Worm (Caenorhabditis elegans) whole organism, mixed stage, embryonic: ENCODE measurements around the gene vha-19.

Source experiments
- M03D4.4 ChIP-seq: sonication (generic microtip); optimal IDR thresholded peaks from 2 replicates; lab custom pipeline; 2017; ENCODE audit warnings: mild to moderate bottlenecking, missing genetic modification characterization, missing compliant biosample characterization
- bed-3 ChIP-seq: fragments of 200-800 bp; sonication (Bioruptor generic); optimal IDR thresholded peaks from 3 replicates; lab custom pipeline; 2018; ENCODE audit warnings: mild to moderate bottlenecking, missing genetic modification characterization, moderate library complexity, missing compliant biosample characterization
- ceh-39 ChIP-seq: fragments of 150-350 bp; optimal IDR thresholded peaks from 2 replicates; lab custom pipeline; 2014; ENCODE audit warnings: missing biosample characterization, missing genetic modification characterization
- ceh-43 ChIP-seq: fragments of 200-800 bp; sonication (Bioruptor generic); optimal IDR thresholded peaks from 2 replicates; lab custom pipeline; 2018; ENCODE audit warnings: mild to moderate bottlenecking, missing genetic modification characterization, moderate library complexity, missing compliant biosample characterization
- ceh-83 ChIP-seq: fragments of 200-800 bp; sonication (Bioruptor generic); optimal IDR thresholded peaks from 2 replicates; lab custom pipeline; 2018; ENCODE audit warnings: mild to moderate bottlenecking, missing genetic modification characterization, missing compliant biosample characterization
- ces-1 ChIP-seq: fragments of 150-350 bp; optimal IDR thresholded peaks from 2 replicates; lab custom pipeline; 2014; ENCODE audit warnings: missing biosample characterization, missing genetic modification reagents, missing genetic modification characterization
- cnd-1 ChIP-seq: fragments of 200-800 bp; sonication (Bioruptor generic); optimal IDR thresholded peaks from 2 replicates; lab custom pipeline; 2018; ENCODE audit warnings: mild to moderate bottlenecking, missing genetic modification characterization, missing compliant biosample characterization
- drap-1 ChIP-seq: fragments of 200-800 bp; sonication (Bioruptor generic); optimal IDR thresholded peaks from 3 replicates; lab custom pipeline; 2018; ENCODE audit warnings: mild to moderate bottlenecking, missing genetic modification characterization, missing compliant biosample characterization
- elt-1 ChIP-seq: sonication (generic microtip); optimal IDR thresholded peaks from 2 replicates; lab custom pipeline; 2017; ENCODE audit warnings: missing genetic modification characterization, mild to moderate bottlenecking, missing compliant biosample characterization, antibody characterized with exemption, moderate library complexity, borderline replicate concordance; ENCODE audit not compliant: insufficient read depth
- flh-1 ChIP-seq: fragments of 200-800 bp; sonication (Bioruptor generic); optimal IDR thresholded peaks from 2 replicates; lab custom pipeline; 2018; ENCODE audit warnings: mild to moderate bottlenecking, missing genetic modification characterization, moderate library complexity, missing compliant biosample characterization
- ham-2 ChIP-seq: fragments of 200-800 bp; sonication (Bioruptor generic); optimal IDR thresholded peaks from 2 replicates; lab custom pipeline; 2018; ENCODE audit warnings: mild to moderate bottlenecking, missing genetic modification characterization, missing compliant biosample characterization
- hlh-1 ChIP-seq: fragments of 150-350 bp; optimal IDR thresholded peaks from 2 replicates; lab custom pipeline; 2014; ENCODE audit warnings: missing biosample characterization, missing genetic modification reagents, missing genetic modification characterization
- lin-13 ChIP-seq: fragments of 150-350 bp; optimal IDR thresholded peaks from 2 replicates; lab custom pipeline; 2014; ENCODE audit warnings: missing biosample characterization, missing genetic modification characterization
- lin-32 ChIP-seq: fragments of 200-800 bp; sonication (Bioruptor generic); optimal IDR thresholded peaks from 2 replicates; lab custom pipeline; 2018; ENCODE audit warnings: mild to moderate bottlenecking, missing genetic modification characterization, missing compliant biosample characterization
- lsy-2 ChIP-seq: fragments of 150-350 bp; optimal IDR thresholded peaks from 2 replicates; lab custom pipeline; 2014; ENCODE audit warnings: missing biosample characterization, missing genetic modification characterization
- mab-5 ChIP-seq: fragments of 150-350 bp; optimal IDR thresholded peaks from 2 replicates; lab custom pipeline; 2014; ENCODE audit warnings: missing biosample characterization, missing genetic modification characterization
- mep-1 ChIP-seq: fragments of 150-350 bp; optimal IDR thresholded peaks from 2 replicates; lab custom pipeline; 2017; ENCODE audit warnings: missing biosample characterization, missing genetic modification reagents, missing genetic modification characterization, inconsistent platforms
- mls-2 ChIP-seq: sonication (generic microtip); optimal IDR thresholded peaks from 2 replicates; lab custom pipeline; 2016; ENCODE audit warnings: mild to moderate bottlenecking, missing genetic modification characterization, moderate library complexity, missing compliant biosample characterization
- nhr-12 ChIP-seq: fragments of 150-350 bp; optimal IDR thresholded peaks from 2 replicates; lab custom pipeline; 2014; ENCODE audit warnings: missing biosample characterization, missing genetic modification characterization
- nhr-2 ChIP-seq: fragments of 150-350 bp; optimal IDR thresholded peaks from 2 replicates; lab custom pipeline; 2014; ENCODE audit warnings: missing biosample characterization, missing genetic modification characterization
- nhr-237 ChIP-seq: fragments of 150-350 bp; optimal IDR thresholded peaks from 2 replicates; lab custom pipeline; 2014; ENCODE audit warnings: missing biosample characterization, missing genetic modification characterization
- nhr-28 ChIP-seq: fragments of 150-350 bp; optimal IDR thresholded peaks from 2 replicates; lab custom pipeline; 2014; ENCODE audit warnings: missing biosample characterization, missing genetic modification characterization
- pha-4 ChIP-seq: fragments of 150-350 bp; optimal IDR thresholded peaks from 2 replicates; lab custom pipeline; 2018; ENCODE audit warnings: missing biosample characterization, missing genetic modification reagents, missing genetic modification characterization
- sem-2 ChIP-seq: fragments of 200-800 bp; sonication (Bioruptor generic); optimal IDR thresholded peaks from 2 replicates; lab custom pipeline; 2018; ENCODE audit warnings: mild to moderate bottlenecking, missing genetic modification characterization, missing compliant biosample characterization
- snpc-4 ChIP-seq: fragments of 150-350 bp; optimal IDR thresholded peaks from 2 replicates; lab custom pipeline; 2014; ENCODE audit warnings: missing biosample characterization, missing genetic modification characterization
- sptf-1 ChIP-seq: sonication (generic microtip); optimal IDR thresholded peaks from 2 replicates; lab custom pipeline; 2017; ENCODE audit warnings: mild to moderate bottlenecking, missing genetic modification characterization, moderate library complexity, missing compliant biosample characterization
- unc-120 ChIP-seq: sonication (generic microtip); optimal IDR thresholded peaks from 2 replicates; lab custom pipeline; 2017; ENCODE audit warnings: missing genetic modification characterization, missing compliant biosample characterization; ENCODE audit not compliant: poor library complexity, severe bottlenecking
- unc-39 ChIP-seq: fragments of 150-350 bp; optimal IDR thresholded peaks from 2 replicates; lab custom pipeline; 2014; ENCODE audit warnings: missing biosample characterization, missing genetic modification characterization
- unc-62 ChIP-seq: fragments of 150-350 bp; optimal IDR thresholded peaks from 2 replicates; lab custom pipeline; 2014; ENCODE audit warnings: missing biosample characterization, missing genetic modification reagents, missing genetic modification characterization
- zip-8 ChIP-seq: fragments of 150-350 bp; optimal IDR thresholded peaks from 2 replicates; lab custom pipeline; 2014; ENCODE audit warnings: missing biosample characterization, missing genetic modification characterization

Gene vha-19

DNA sequence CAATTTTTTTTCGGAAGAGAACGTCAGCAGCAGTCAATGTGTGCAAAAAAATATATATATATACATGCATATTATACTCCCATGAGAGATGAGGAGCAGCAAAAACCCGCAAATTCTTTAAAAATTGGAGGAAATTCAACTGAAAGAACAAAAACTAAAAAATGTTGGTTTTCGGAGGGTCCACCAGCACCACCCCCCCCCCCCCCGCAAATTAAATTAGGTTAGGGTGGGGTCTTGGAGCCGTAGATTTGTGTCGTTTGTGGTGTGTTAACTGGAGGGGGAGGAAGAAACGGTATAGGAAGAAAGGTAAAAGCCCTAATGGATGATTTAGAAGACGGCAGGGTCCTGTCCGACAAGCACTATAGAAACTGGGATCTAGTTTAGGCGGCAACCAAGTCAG is 20.7 kb upstream of the vha-19 start:
- no peak for TF ChIP-seq pha-4 (tag; lab: Kevin White, UChicago)
- TF ChIP-seq mls-2 (tag; lab: Kevin White, UChicago): no peak
- TF ChIP-seq ceh-83 (GFP tag; lab: Kevin White, UChicago): no peak
- no peak for TF ChIP-seq nhr-237 (tag; lab: Kevin White, UChicago)

DNA sequence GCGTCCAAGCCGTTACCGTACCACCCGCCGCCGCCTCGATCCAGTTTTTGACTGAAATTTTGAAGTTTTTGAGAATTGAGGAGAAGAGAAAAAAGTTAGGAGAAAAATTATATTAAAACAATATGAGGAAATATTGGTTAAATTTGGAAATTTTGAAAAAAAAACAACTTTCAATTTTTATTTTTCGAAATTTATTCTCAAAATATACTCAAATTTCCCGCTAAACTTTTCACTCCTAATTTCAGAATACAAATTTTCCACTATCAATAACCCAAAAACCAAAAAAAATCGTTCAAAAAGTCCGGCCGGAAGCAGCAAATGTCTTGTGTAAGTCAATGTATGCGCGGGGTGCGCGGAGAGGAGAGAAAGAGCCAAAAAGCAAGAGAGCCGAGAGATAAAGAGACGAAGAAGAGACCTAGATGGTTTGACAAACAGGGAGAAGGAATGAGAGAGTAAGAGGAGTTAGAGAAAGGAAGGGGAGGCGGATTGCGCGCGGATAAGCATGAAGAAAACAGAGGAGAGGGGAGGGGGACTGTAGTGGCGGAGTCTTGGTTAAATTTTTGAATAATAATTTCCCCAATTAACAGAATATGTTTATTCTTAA is 18.9 kb upstream of the vha-19 start, which contains the start of gene elks-1:
TSS of gene elks-1 (minus strand) at position 51 of the 604 bp plus-strand sequence.
- TF ChIP-seq hlh-1 (peak; percentile 16), drap-1 (GFP tag; lab: Kevin White, UChicago) (no peak), nhr-237 (tag; lab: Kevin White, UChicago) (peak; percentile 15), pha-4 (tag; lab: Kevin White, UChicago) (no peak), ces-1 (GFP tag; lab: Kevin White, UChicago) (peak; percentile 66), unc-120 (tag; lab: Kevin White, UChicago) (peak; percentile 3), ceh-39 (tag; lab: Kevin White, UChicago) (peak; percentile 5), mep-1 (tag; lab: Kevin White, UChicago) (peak; percentile 32), ham-2 (peak; percentile 38), M03D4.4 (tag; lab: Kevin White, UChicago) (no peak), nhr-12 (tag; lab: Kevin White, UChicago) (no peak), mls-2 (tag; lab: Kevin White, UChicago) (peak; percentile 8)
- TF ChIP-seq, all 35 proteins: peak for 8

DNA sequence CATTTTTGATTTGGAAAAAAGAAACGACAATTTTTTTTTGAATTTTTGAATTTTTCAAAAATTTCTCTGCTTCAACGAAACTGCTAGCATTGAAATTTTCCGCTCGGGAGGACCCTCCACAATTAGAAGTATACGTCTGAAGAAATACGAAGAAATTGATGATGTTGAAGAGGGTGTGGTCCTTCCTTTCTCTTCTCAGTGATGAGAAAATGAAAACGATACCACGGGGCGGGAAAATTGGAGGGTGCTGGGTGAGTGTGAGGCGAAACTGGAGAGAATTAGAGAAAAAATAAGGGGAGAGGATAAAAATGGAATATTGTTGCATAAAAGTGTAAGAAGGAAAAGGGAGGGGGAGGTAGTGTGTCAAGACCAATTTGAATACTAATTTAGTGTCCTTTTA is 17.0 kb upstream of the vha-19 start:
- no peak for TF ChIP-seq lin-32
- no peak for TF ChIP-seq unc-62 (GFP tag; lab: Kevin White, UChicago)
- peak; percentile 11 for TF ChIP-seq ces-1 (GFP tag; lab: Kevin White, UChicago)
- TF ChIP-seq unc-39 (tag; lab: Kevin White, UChicago): no peak
- no peak for TF ChIP-seq sem-2 (GFP tag; lab: Kevin White, UChicago)
- TF ChIP-seq mab-5 (tag; lab: Kevin White, UChicago): no peak

DNA sequence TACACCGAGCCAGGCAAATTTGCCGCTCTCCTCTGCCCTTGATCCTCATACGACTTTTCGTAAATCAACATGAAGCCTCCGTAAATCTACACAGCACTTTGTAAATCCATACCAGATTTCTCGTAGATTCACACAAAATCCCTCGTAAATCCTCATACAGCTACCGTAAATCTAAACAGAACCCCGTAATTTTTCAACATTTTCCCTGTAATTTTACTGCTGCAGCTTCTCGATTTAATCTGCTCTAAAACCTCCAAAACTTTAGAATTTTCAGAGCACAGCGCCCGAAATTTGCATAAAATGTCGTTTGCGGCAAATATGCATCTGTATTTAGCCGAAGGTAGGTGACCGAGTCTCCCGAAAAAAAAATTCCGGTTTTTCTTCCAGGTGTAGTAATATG is 14.2 kb upstream of the vha-19 start, which contains the start of gene F42A6.1:
TSS of gene F42A6.1 (plus strand) at position 301 of the 400 bp plus-strand sequence.
- TF ChIP-seq mep-1 (tag; lab: Kevin White, UChicago) (no peak), ham-2 (no peak), lin-13 (tag; lab: Kevin White, UChicago) (no peak), ceh-83 (GFP tag; lab: Kevin White, UChicago) (no peak), nhr-2 (tag; lab: Kevin White, UChicago) (no peak), ceh-43 (GFP tag; lab: Kevin White, UChicago) (no peak), mab-5 (tag; lab: Kevin White, UChicago) (no peak), sem-2 (GFP tag; lab: Kevin White, UChicago) (no peak), unc-39 (tag; lab: Kevin White, UChicago) (no peak), zip-8 (tag; lab: Kevin White, UChicago) (no peak), lsy-2 (tag; lab: Kevin White, UChicago) (no peak), bed-3 (GFP tag; lab: Kevin White, UChicago) (no peak), flh-1 (GFP tag; lab: Kevin White, UChicago) (no peak), snpc-4 (tag; lab: Kevin White, UChicago) (no peak)

DNA sequence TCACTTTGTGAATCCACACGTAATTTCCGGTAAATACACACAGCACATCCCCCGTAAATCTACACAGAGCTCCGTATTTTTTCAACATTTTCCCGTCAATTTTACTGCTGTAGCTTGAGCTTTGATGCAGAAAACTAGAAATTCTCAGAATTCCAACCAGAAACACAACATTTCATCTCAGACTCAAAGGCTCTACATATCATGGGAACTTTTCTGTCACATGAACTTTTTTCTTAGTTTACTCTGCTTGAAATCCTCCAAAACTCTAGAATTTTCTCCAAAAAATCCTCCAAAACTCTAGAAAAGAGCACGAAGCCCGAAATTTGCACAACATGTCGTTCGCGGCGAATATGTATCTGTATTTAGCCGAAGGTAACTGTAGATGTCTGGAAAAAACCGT is 5.8 kb upstream of the vha-19 start, which contains the start of gene Y55H10A.2:
TSS of gene Y55H10A.2 (plus strand) at position 301 of the 400 bp plus-strand sequence.
- no peak for TF ChIP-seq mep-1 (tag; lab: Kevin White, UChicago)
- no peak for TF ChIP-seq nhr-28 (tag; lab: Kevin White, UChicago)
- TF ChIP-seq elt-1 (tag; lab: Kevin White, UChicago): no peak
- no peak for TF ChIP-seq lin-13 (tag; lab: Kevin White, UChicago)
- no peak for TF ChIP-seq lin-32
- TF ChIP-seq ceh-43 (GFP tag; lab: Kevin White, UChicago): no peak
- TF ChIP-seq nhr-237 (tag; lab: Kevin White, UChicago): no peak
- TF ChIP-seq sptf-1: no peak
- TF ChIP-seq bed-3 (GFP tag; lab: Kevin White, UChicago): no peak
- TF ChIP-seq unc-62 (GFP tag; lab: Kevin White, UChicago): no peak
- no peak for TF ChIP-seq ceh-39 (tag; lab: Kevin White, UChicago)
- TF ChIP-seq hlh-1: no peak
- no peak for TF ChIP-seq ces-1 (GFP tag; lab: Kevin White, UChicago)
- no peak for TF ChIP-seq ham-2
- no peak for TF ChIP-seq cnd-1 (tag; lab: Kevin White, UChicago)
- no peak for TF ChIP-seq flh-1 (GFP tag; lab: Kevin White, UChicago)
- TF ChIP-seq, all 35 proteins: peak for 0
